Worm (Caenorhabditis elegans) whole organism, L2 larva: Measurements from ENCODE around the gene F15B9.11.

ENCODE experiments used
- ZK546.5 ChIP-seq: sonication (generic microtip); optimal IDR thresholded peaks from 2 replicates; lab custom pipeline; 2017; ENCODE audit warnings: missing biosample characterization, missing genetic modification characterization
- dmd-4 ChIP-seq: sonication (generic microtip); optimal IDR thresholded peaks from 2 replicates; lab custom pipeline; 2017; ENCODE audit warnings: missing biosample characterization, missing genetic modification characterization
- egl-27 ChIP-seq: sonication (generic microtip); optimal IDR thresholded peaks from 3 replicates; lab custom pipeline; 2017; ENCODE audit warnings: missing biosample characterization, missing genetic modification reagents, missing genetic modification characterization
- lsy-2 ChIP-seq, 2 experiments: fragments of 150-350 bp in 1 of 2; sonication (generic microtip) in 1 of 2; optimal IDR thresholded peaks; 2 replicates each; lab custom pipeline; 2014 to 2017; ENCODE audit warnings: missing biosample characterization in 2 of 2, missing genetic modification characterization in 2 of 2
- nhr-12 ChIP-seq: fragments of 150-350 bp; optimal IDR thresholded peaks from 2 replicates; lab custom pipeline; 2014; ENCODE audit warnings: missing biosample characterization, missing genetic modification characterization
- nhr-77 ChIP-seq: fragments of 150-350 bp; optimal IDR thresholded peaks from 2 replicates; lab custom pipeline; 2014; ENCODE audit warnings: missing biosample characterization, missing genetic modification characterization
- ztf-4 ChIP-seq: fragments of 150-350 bp; optimal IDR thresholded peaks from 2 replicates; lab custom pipeline; 2014; ENCODE audit warnings: missing biosample characterization, missing genetic modification characterization

DNA sequence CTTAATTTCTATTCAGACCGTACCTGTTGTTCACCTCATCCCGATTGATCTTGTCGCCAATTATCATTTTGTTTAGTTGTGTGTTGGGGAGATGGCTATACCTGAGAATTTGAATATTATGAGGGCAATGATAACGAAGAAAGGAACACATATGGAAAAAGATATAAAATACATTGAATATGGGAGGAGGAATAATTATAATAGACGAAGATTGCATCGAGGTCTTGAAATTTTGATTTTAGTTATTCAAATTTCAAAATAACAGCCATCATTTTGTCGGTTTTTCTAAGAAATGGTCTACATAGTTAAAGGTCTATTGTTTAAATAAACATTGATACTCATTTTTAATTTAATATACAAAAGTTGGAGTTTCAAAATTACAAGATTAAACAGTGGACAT, 5.6 kb downstream of the F15B9.11 start, which contains the start of gene shw-3:
- TF ChIP-seq lsy-2 (tag; optimal IDR thresholded peaks at IDR 0.05; lab: Kevin White, UChicago) (no peak), ztf-4 (tag; lab: Kevin White, UChicago) (no peak), nhr-77 (tag; lab: Kevin White, UChicago) (no peak), egl-27 (tag; lab: Kevin White, UChicago) (no peak), nhr-12 (no peak), dmd-4 (tag; lab: Kevin White, UChicago) (no peak), ZK546.5 (tag; lab: Kevin White, UChicago) (no peak)
